Worm (Caenorhabditis elegans) whole organism, L4 larva: ENCODE data around the gene C03H5.4.

Source experiments
- R02D3.7 ChIP-seq: fragments of 150-350 bp; sonication (generic microtip); optimal IDR thresholded peaks from 3 replicates; lab custom pipeline; 2014; ENCODE audit warnings: missing biosample characterization, missing genetic modification characterization
- Y75B8A.6 ChIP-seq: fragments of 200-800 bp; sonication (Bioruptor generic); IDR thresholded peaks from 2 replicates; pipeline ENCODE4 v1.3.6; 2022; ENCODE audit warnings: missing genetic modification reagents, missing genetic modification characterization, missing compliant biosample characterization
- ZK337.2 ChIP-seq: fragments of 200-800 bp; sonication (Bioruptor generic); IDR thresholded peaks from 2 replicates; pipeline ENCODE4 v1.3.6; 2022; ENCODE audit warnings: missing genetic modification reagents, missing genetic modification characterization, missing compliant biosample characterization
- daf-12 ChIP-seq: fragments of 150-350 bp; optimal IDR thresholded peaks from 2 replicates; lab custom pipeline; 2014; ENCODE audit warnings: missing biosample characterization, missing genetic modification reagents, missing genetic modification characterization
- lim-7 ChIP-seq: fragments of 200-800 bp; sonication (Bioruptor generic); IDR thresholded peaks from 2 replicates; pipeline ENCODE4 v1.3.6; 2022; ENCODE audit warnings: missing genetic modification characterization, missing compliant biosample characterization
- lin-38 ChIP-seq: fragments of 200-800 bp; sonication (Bioruptor generic); IDR thresholded peaks from 2 replicates; pipeline ENCODE4 v1.3.6; 2022; ENCODE audit warnings: missing genetic modification reagents, missing genetic modification characterization, missing compliant biosample characterization
- pha-4 ChIP-seq, 2 experiments: fragments of 150-350 bp in 1 of 2; fragments of 200-800 bp in 1 of 2; sonication (Bioruptor generic) in 1 of 2; IDR thresholded peaks in 1 of 2; optimal IDR thresholded peaks in 1 of 2; 2 replicates each; pipeline versions ENCODE4 v1.3.6 to Lab custom; 2014 to 2022; ENCODE audit warnings: missing genetic modification characterization in 2 of 2, missing genetic modification reagents in 2 of 2, missing biosample characterization in 1 of 2, missing compliant biosample characterization in 1 of 2
- zag-1 ChIP-seq: fragments of 150-350 bp; optimal IDR thresholded peaks from 2 replicates; lab custom pipeline; 2014; ENCODE audit warnings: missing biosample characterization, missing genetic modification characterization
- zfp-2 ChIP-seq: sonication (generic microtip); optimal IDR thresholded peaks from 2 replicates; lab custom pipeline; 2016; ENCODE audit warnings: mild to moderate bottlenecking, missing genetic modification characterization, missing compliant biosample characterization
- zip-2 ChIP-seq: fragments of 150-350 bp; optimal IDR thresholded peaks from 2 replicates; lab custom pipeline; 2014; ENCODE audit warnings: missing biosample characterization, missing genetic modification characterization

DNA sequence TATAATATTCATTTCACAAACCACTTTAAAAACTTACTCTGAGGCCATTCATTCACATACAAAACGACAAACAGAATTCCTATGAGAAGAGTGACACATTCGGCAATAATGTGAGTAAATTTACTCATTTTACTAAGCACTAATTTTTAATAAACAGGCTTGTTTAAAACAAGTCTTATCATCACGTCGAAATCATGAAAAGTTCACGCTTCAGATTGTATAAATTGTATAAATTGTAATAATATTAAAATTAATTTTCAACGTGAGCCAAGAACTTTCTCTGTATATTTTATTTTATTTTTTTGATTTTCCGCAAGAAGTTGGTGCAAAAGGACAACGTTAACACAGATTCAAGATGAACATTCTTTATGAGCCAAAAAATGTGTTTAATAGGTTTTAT, 43.7 kb downstream of the C03H5.4 start, which contains the start of gene C24H12.6:
- TF ChIP-seq zip-2 (tag; lab: Kevin White, UChicago) (no peak), pha-4 (GFP tag; IDR thresholded peaks at IDR 0.05; lab: Robert Waterston, UW) (no peak), pha-4 (tag; optimal IDR thresholded peaks at IDR 0.05; lab: Kevin White, UChicago) (no peak), R02D3.7 (tag; lab: Kevin White, UChicago) (no peak), daf-12 (tag; lab: Kevin White, UChicago) (no peak), Y75B8A.6 (GFP tag; lab: Robert Waterston, UW) (no peak), lin-38 (GFP tag; lab: Robert Waterston, UW) (no peak), lim-7 (GFP tag; lab: Robert Waterston, UW) (no peak), zfp-2 (tag; lab: Kevin White, UChicago) (no peak), ZK337.2 (GFP tag; lab: Robert Waterston, UW) (no peak), zag-1 (no peak)
